Worm (Caenorhabditis elegans): Measurements from ENCODE around the gene nhr-161.

The nhr-161 gene

ce11 chrV:6951306-6951705 lies 31.4 kb downstream of the nhr-161 start, which contains the start of gene T07H8.11:
TSS of gene T07H8.11 (minus strand) at chrV:6951406.
- no peak for TF ChIP-seq mec-3 (tag; optimal IDR thresholded peaks at IDR 0.05; ENCODE audit: borderline replicate concordance)
- TF ChIP-seq tbx-7 (tag; optimal IDR thresholded peaks at IDR 0.05), result no peak

ce11 chrV:6949770-6950169 lies 32.9 kb downstream of the nhr-161 start, which contains the start of gene Y57E12B.11:
TSS of gene Y57E12B.11 (minus strand) at chrV:6949870.
- TF ChIP-seq K02D7.2 (tag; optimal IDR thresholded peaks at IDR 0.05), result no peak
- no peak for TF ChIP-seq odd-2 (tag; optimal IDR thresholded peaks at IDR 0.05)
- no peak for TF ChIP-seq ceh-9 (tag; optimal IDR thresholded peaks at IDR 0.05)
- no peak for TF ChIP-seq ceh-2 (tag; optimal IDR thresholded peaks at IDR 0.05)
- no peak for TF ChIP-seq ceh-30 (tag; optimal IDR thresholded peaks at IDR 0.05)
- no peak for TF ChIP-seq Y22D7AL.16 (tag; optimal IDR thresholded peaks at IDR 0.05)
- no peak for TF ChIP-seq sox-4 (tag; optimal IDR thresholded peaks at IDR 0.05)
- TF ChIP-seq dve-1 (tag; optimal IDR thresholded peaks at IDR 0.05), result no peak
- no peak for TF ChIP-seq K09A11.1 (tag; optimal IDR thresholded peaks at IDR 0.05; ENCODE audit: insufficient read depth)
- no peak for TF ChIP-seq syd-9 (tag; optimal IDR thresholded peaks at IDR 0.05)
- no peak for TF ChIP-seq che-1 (tag; optimal IDR thresholded peaks at IDR 0.05)
- no peak for TF ChIP-seq ceh-48 (tag; optimal IDR thresholded peaks at IDR 0.05)
- TF ChIP-seq ceh-6 (GFP tag; optimal IDR thresholded peaks at IDR 0.05), result no peak
- TF ChIP-seq eyg-1 (tag; optimal IDR thresholded peaks at IDR 0.05), result no peak
- no peak for TF ChIP-seq madf-2 (tag; optimal IDR thresholded peaks at IDR 0.05)

ce11 chrV:6948225-6948624 lies 34.5 kb downstream of the nhr-161 start, which contains the start of gene Y57E12B.1:
TSS of gene Y57E12B.1 (plus strand) at chrV:6948525.
- TF ChIP-seq lin-11 (tag; optimal IDR thresholded peaks at IDR 0.05) (no peak), hlh-6 (tag; optimal IDR thresholded peaks at IDR 0.05) (no peak), dve-1 (tag; optimal IDR thresholded peaks at IDR 0.05) (no peak), ama-1 (optimal IDR thresholded peaks at IDR 0.05) (no peak), pax-1 (tag; optimal IDR thresholded peaks at IDR 0.05) (no peak), ets-4 (tag; optimal IDR thresholded peaks at IDR 0.05) (no peak), ceh-34 (tag; optimal IDR thresholded peaks at IDR 0.05) (no peak), pros-1 (tag; optimal IDR thresholded peaks at IDR 0.05) (no peak), dmd-4 (tag; optimal IDR thresholded peaks at IDR 0.05; ENCODE audit: borderline replicate concordance) (no peak), ztf-16 (tag; optimal IDR thresholded peaks at IDR 0.05) (no peak)

- no peak for TF ChIP-seq C08G9.2 (tag; optimal IDR thresholded peaks at IDR 0.05)
- TF ChIP-seq lin-11 (tag; optimal IDR thresholded peaks at IDR 0.05), result no peak
- TF ChIP-seq ceh-18 (tag; optimal IDR thresholded peaks at IDR 0.05), result no peak
- no peak for TF ChIP-seq hlh-13 (GFP tag; optimal IDR thresholded peaks at IDR 0.05)
- TF ChIP-seq pax-1 (tag; optimal IDR thresholded peaks at IDR 0.05), result no peak
- no peak for TF ChIP-seq npax-4 (tag; optimal IDR thresholded peaks at IDR 0.05)
- no peak for TF ChIP-seq unc-55 (GFP tag; optimal IDR thresholded peaks at IDR 0.05)
- no peak for TF ChIP-seq fkh-6 (tag; optimal IDR thresholded peaks at IDR 0.05)
- no peak for TF ChIP-seq nhr-232 (tag; optimal IDR thresholded peaks at IDR 0.05)
- TF ChIP-seq hlh-8 (tag; optimal IDR thresholded peaks at IDR 0.05), result no peak
- TF ChIP-seq eyg-1 (tag; optimal IDR thresholded peaks at IDR 0.05), result no peak
- no peak for TF ChIP-seq nfya-1 (tag; optimal IDR thresholded peaks at IDR 0.05)
Measured at ce11 chrV:6947442-6947841, 35.3 kb downstream of the nhr-161 start, which contains the start of gene Y57E12B.4. TSS of gene Y57E12B.4 (minus strand) at chrV:6947542.

ce11 chrV:6935878-6936277 lies 46.8 kb downstream of the nhr-161 start, which contains the start of gene Y57E12B.10:
TSS of gene Y57E12B.10 (minus strand) at chrV:6935978.
- TF ChIP-seq sdc-2 (tag; optimal IDR thresholded peaks at IDR 0.05) (no peak), zip-5 (tag; optimal IDR thresholded peaks at IDR 0.05) (no peak), unc-3 (GFP tag; conservative IDR thresholded peaks at IDR 0.05) (no peak), unc-3 (tag; optimal IDR thresholded peaks at IDR 0.05) (no peak), ceh-14 (tag; optimal IDR thresholded peaks at IDR 0.05) (no peak), lim-6 (tag; optimal IDR thresholded peaks at IDR 0.05) (no peak), odd-2 (tag; optimal IDR thresholded peaks at IDR 0.05) (no peak), ceh-30 (tag; optimal IDR thresholded peaks at IDR 0.05) (no peak), ceh-48 (tag; optimal IDR thresholded peaks at IDR 0.05) (no peak)
